Worm (Caenorhabditis elegans) whole organism, L4 larva: Measurements from ENCODE around the gene Y41C4A.11.
A peak's percentile ranks its signal among the peaks of the same experiment; 100 is the strongest.

Experiments
- R02D3.7 ChIP-seq: fragments of 150-350 bp; sonication (generic microtip); optimal IDR thresholded peaks from 3 replicates; lab custom pipeline; 2014; ENCODE audit warnings: missing biosample characterization, missing genetic modification characterization
- aha-1 ChIP-seq: fragments of 150-350 bp; peaks from one replicate; lab custom pipeline; 2014; ENCODE audit warnings: missing biosample characterization, missing genetic modification characterization
- nhr-111 ChIP-seq: fragments of 200-800 bp; sonication (Bioruptor generic); optimal IDR thresholded peaks from 2 replicates; lab custom pipeline; 2018; ENCODE audit warnings: mild to moderate bottlenecking, missing genetic modification characterization, missing compliant biosample characterization
- unc-39 ChIP-seq: sonication (generic microtip); optimal IDR thresholded peaks from 2 replicates; lab custom pipeline; 2017; ENCODE audit warnings: missing biosample characterization, missing genetic modification characterization

DNA sequence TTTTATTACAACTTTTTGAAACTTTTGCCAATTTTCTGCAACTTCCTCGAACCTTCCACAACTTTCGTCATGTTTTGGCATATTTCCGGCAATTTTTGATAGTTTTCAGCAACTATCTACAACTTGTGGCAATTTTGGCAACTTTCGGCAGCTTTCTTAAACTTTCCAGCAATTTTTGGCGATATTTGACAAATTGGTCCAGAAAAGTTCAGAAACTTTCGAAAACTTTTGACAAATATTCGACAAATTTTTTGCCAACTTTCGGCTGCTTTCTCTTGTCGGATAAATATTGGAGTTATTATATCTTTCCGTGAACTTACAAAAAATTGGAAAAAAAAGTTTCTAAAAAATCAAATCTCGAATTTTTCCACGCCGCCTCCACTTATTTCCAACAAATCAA lies 10.7 kb downstream of the Y41C4A.11 start, which contains the start of gene Y41C4A.18:
- TF ChIP-seq nhr-111 (GFP tag; lab: Kevin White, UChicago) (no peak), aha-1 (peak; percentile 39), R02D3.7 (no peak), unc-39 (tag; lab: Kevin White, UChicago) (no peak)
